Fruit fly (Drosophila melanogaster) whole organism, pupa: ENCODE measurements around the gene CG32985.

Experiments used
- CG10348 ChIP-seq: fragments of 200-800 bp; sonication (Bioruptor generic); IDR thresholded peaks from 2 replicates; pipeline ENCODE4 v1.3.6; 2022; ENCODE audit warnings: missing biosample characterization, missing genetic modification characterization
- CG14655 ChIP-seq: fragments of 200-800 bp; sonication (Bioruptor generic); optimal IDR thresholded peaks from 3 replicates; lab custom pipeline; 2017; ENCODE audit warnings: mild to moderate bottlenecking, missing biosample characterization, missing genetic modification reagents, missing genetic modification characterization
- CG8159 ChIP-seq: fragments of 200-800 bp; sonication (Bioruptor generic); optimal IDR thresholded peaks from 3 replicates; lab custom pipeline; 2018; ENCODE audit warnings: missing biosample characterization, mild to moderate bottlenecking, missing genetic modification characterization, moderate library complexity
- CG8301 ChIP-seq: fragments of 200-800 bp; sonication (Bioruptor generic); optimal IDR thresholded peaks from 2 replicates; lab custom pipeline; 2018; ENCODE audit warnings: missing biosample characterization, mild to moderate bottlenecking, missing genetic modification characterization
- D1 ChIP-seq: fragments of 200-800 bp; sonication (Bioruptor generic); optimal IDR thresholded peaks from 2 replicates; lab custom pipeline; 2018; ENCODE audit warnings: missing biosample characterization, mild to moderate bottlenecking, missing genetic modification characterization, moderate library complexity
- Pif1A ChIP-seq: fragments of 200-800 bp; sonication (Bioruptor generic); optimal IDR thresholded peaks from 3 replicates; lab custom pipeline; 2016; ENCODE audit warnings: missing biosample characterization, missing genetic modification characterization
- Pif1B ChIP-seq: fragments of 200-800 bp; sonication (Bioruptor generic); optimal IDR thresholded peaks from 3 replicates; lab custom pipeline; 2016; ENCODE audit warnings: missing biosample characterization, missing genetic modification characterization
- fd96Ca ChIP-seq: fragments of 200-800 bp; sonication (Bioruptor generic); IDR thresholded peaks from 3 replicates; pipeline ENCODE4 v1.3.6; 2022; ENCODE audit warnings: missing biosample characterization, missing genetic modification characterization
- gl ChIP-seq: fragments of 200-800 bp; sonication (Bioruptor generic); optimal IDR thresholded peaks from 2 replicates; lab custom pipeline; 2018; ENCODE audit warnings: missing biosample characterization, mild to moderate bottlenecking, missing genetic modification characterization
- rn ChIP-seq: fragments of 200-800 bp; sonication (Bioruptor generic); IDR thresholded peaks from 2 replicates; pipeline ENCODE4 v1.3.6; 2022; ENCODE audit warnings: missing biosample characterization, missing genetic modification characterization

dm6 chr2L:8998237-8998636, 35.9 kb downstream of the CG32985 start, which contains the start of gene Try29F:
- TF ChIP-seq fd96Ca (no peak), Pif1B (GFP tag; lab: Kevin White, UChicago) (no peak), CG14655 (no peak), CG8301 (no peak), rn (no peak), CG8159 (no peak), Pif1A (GFP tag; lab: Kevin White, UChicago) (no peak), D1 (tag; lab: Kevin White, UChicago) (no peak), CG10348 (no peak), gl (tag; lab: Kevin White, UChicago) (no peak)
